Fruit fly (Drosophila melanogaster) whole organism, embryonic: Measurements from ENCODE around the gene mtTFB2.

Experiments used
- BtbVII ChIP-seq: fragments of 200-800 bp; sonication (Bioruptor generic); optimal IDR thresholded peaks from 3 replicates; lab custom pipeline; 2017; ENCODE audit warnings: missing biosample characterization, mild to moderate bottlenecking, missing genetic modification characterization
- CG10209 ChIP-seq: fragments of 200-800 bp; sonication (Bioruptor generic); optimal IDR thresholded peaks from 3 replicates; lab custom pipeline; 2017; ENCODE audit warnings: missing biosample characterization, mild to moderate bottlenecking, missing genetic modification characterization, missing genetic modification reagents
- CG10979 ChIP-seq: fragments of 200-800 bp; sonication (Bioruptor generic); optimal IDR thresholded peaks from 2 replicates; lab custom pipeline; 2018; ENCODE audit warnings: missing biosample characterization, mild to moderate bottlenecking, missing genetic modification characterization, moderate library complexity
- CG11456 ChIP-seq: fragments of 200-800 bp; sonication (Bioruptor generic); IDR thresholded peaks from 3 replicates; pipeline ENCODE4 v1.3.6; 2022; ENCODE audit warnings: missing biosample characterization, missing genetic modification characterization
- CG11504 ChIP-seq: fragments of 200-800 bp; sonication (Bioruptor generic); optimal IDR thresholded peaks from 3 replicates; lab custom pipeline; 2019; ENCODE audit warnings: missing biosample characterization, mild to moderate bottlenecking, missing genetic modification characterization, moderate library complexity
- CG12219 ChIP-seq: fragments of 200-800 bp; sonication (Bioruptor generic); optimal IDR thresholded peaks from 3 replicates; lab custom pipeline; 2018; ENCODE audit warnings: missing biosample characterization, mild to moderate bottlenecking, missing genetic modification characterization
- CG13296 ChIP-seq: fragments of 200-800 bp; sonication (Bioruptor generic); optimal IDR thresholded peaks from 3 replicates; lab custom pipeline; 2018; ENCODE audit warnings: missing biosample characterization, mild to moderate bottlenecking, missing genetic modification characterization
- CG13894 ChIP-seq: fragments of 200-800 bp; sonication (Bioruptor generic); optimal IDR thresholded peaks from 3 replicates; lab custom pipeline; 2018; ENCODE audit warnings: missing biosample characterization, mild to moderate bottlenecking, missing genetic modification characterization, moderate library complexity
- CG14441 ChIP-seq: fragments of 200-800 bp; sonication (Bioruptor generic); IDR thresholded peaks from 2 replicates; pipeline ENCODE4 v1.3.6; 2022; ENCODE audit warnings: missing biosample characterization, missing genetic modification characterization
- CG15514 ChIP-seq: fragments of 200-800 bp; sonication (Bioruptor generic); optimal IDR thresholded peaks from 3 replicates; lab custom pipeline; 2017; ENCODE audit warnings: missing biosample characterization, missing genetic modification characterization, mild to moderate bottlenecking, moderate library complexity, missing genetic modification reagents
- CG17328 ChIP-seq: fragments of 200-800 bp; sonication (Bioruptor generic); IDR thresholded peaks from 2 replicates; pipeline ENCODE4 v1.3.6; 2022; ENCODE audit warnings: missing biosample characterization, missing genetic modification characterization
- CG18619 ChIP-seq: fragments of 200-800 bp; sonication (Bioruptor generic); optimal IDR thresholded peaks from 3 replicates; lab custom pipeline; 2017; ENCODE audit warnings: missing biosample characterization, mild to moderate bottlenecking, missing genetic modification characterization
- CG32532 ChIP-seq: fragments of 200-800 bp; sonication (Bioruptor generic); IDR thresholded peaks from 2 replicates; pipeline ENCODE4 v1.3.6; 2022; ENCODE audit warnings: missing biosample characterization, missing genetic modification characterization
- CG34422 ChIP-seq: fragments of 200-800 bp; sonication (Bioruptor generic); IDR thresholded peaks from 3 replicates; pipeline ENCODE4 v1.3.6; 2022; ENCODE audit warnings: missing biosample characterization, missing genetic modification characterization
- CG4360 ChIP-seq: fragments of 200-800 bp; sonication (Bioruptor generic); IDR thresholded peaks from 2 replicates; pipeline ENCODE4 v1.3.6; 2022; ENCODE audit warnings: missing biosample characterization, missing genetic modification characterization
- CG4820 ChIP-seq: fragments of 200-800 bp; sonication (Bioruptor generic); optimal IDR thresholded peaks from 3 replicates; lab custom pipeline; 2016; ENCODE audit warnings: missing biosample characterization, missing genetic modification characterization
- CG6791 ChIP-seq: fragments of 200-800 bp; sonication (Bioruptor generic); IDR thresholded peaks from 3 replicates; pipeline ENCODE4 v1.3.6; 2022; ENCODE audit warnings: missing biosample characterization, missing genetic modification characterization; ENCODE audit not compliant: partially characterized antibody
- CG7357 ChIP-seq: fragments of 200-800 bp; sonication (Bioruptor generic); IDR thresholded peaks from 3 replicates; pipeline ENCODE4 v1.3.6; 2022; ENCODE audit warnings: missing biosample characterization, missing genetic modification characterization
- CG7372 ChIP-seq: fragments of 200-800 bp; sonication (Bioruptor generic); IDR thresholded peaks from 2 replicates; pipeline ENCODE4 v1.3.6; 2022; ENCODE audit warnings: missing biosample characterization, missing genetic modification characterization
- CG7786 ChIP-seq: fragments of 200-800 bp; sonication (Bioruptor generic); optimal IDR thresholded peaks from 2 replicates; lab custom pipeline; 2016; ENCODE audit warnings: missing biosample characterization, missing genetic modification characterization
- CG9215 ChIP-seq: fragments of 200-800 bp; sonication (Bioruptor generic); IDR thresholded peaks from 2 replicates; pipeline ENCODE4 v1.3.6; 2022; ENCODE audit warnings: missing biosample characterization, missing genetic modification characterization
- Dbx ChIP-seq: fragments of 200-800 bp; sonication (Bioruptor generic); IDR thresholded peaks from 3 replicates; pipeline ENCODE4 v1.3.6; 2022; ENCODE audit warnings: missing biosample characterization, missing genetic modification characterization
- ERR ChIP-seq: fragments of 200-800 bp; sonication (Bioruptor generic); optimal IDR thresholded peaks from 2 replicates; lab custom pipeline; 2016; ENCODE audit warnings: missing biosample characterization, missing genetic modification characterization
- Gug ChIP-seq: fragments of 200-800 bp; sonication (Bioruptor generic); IDR thresholded peaks from 4 replicates; pipeline ENCODE4 v1.3.6; 2022; ENCODE audit warnings: missing biosample characterization, missing genetic modification characterization
- HHEX ChIP-seq: fragments of 200-800 bp; sonication (Bioruptor generic); optimal IDR thresholded peaks from 3 replicates; lab custom pipeline; 2017; ENCODE audit warnings: missing biosample characterization, mild to moderate bottlenecking, missing genetic modification characterization, missing genetic modification reagents
- HLH54F ChIP-seq: fragments of 200-800 bp; sonication (Bioruptor generic); optimal IDR thresholded peaks from 3 replicates; lab custom pipeline; 2016; ENCODE audit warnings: missing biosample characterization, missing genetic modification characterization
- Hand ChIP-seq: fragments of 200-800 bp; sonication (Bioruptor generic); optimal IDR thresholded peaks from 2 replicates; lab custom pipeline; 2017; ENCODE audit warnings: mild to moderate bottlenecking, missing biosample characterization, missing genetic modification reagents, missing genetic modification characterization
- Hr51 ChIP-seq, 2 experiments: fragments of 200-800 bp; sonication (Bioruptor generic); optimal IDR thresholded peaks; 2 replicates in 1 of 2; 3 replicates in 1 of 2; lab custom pipeline; 2016 to 2018; ENCODE audit warnings: missing biosample characterization in 2 of 2, missing genetic modification characterization in 2 of 2, mild to moderate bottlenecking in 1 of 2, moderate library complexity in 1 of 2
- Lpt ChIP-seq: fragments of >200 bp; optimal IDR thresholded peaks from 2 replicates; lab custom pipeline; 2018; ENCODE audit warnings: missing biosample characterization, missing genetic modification characterization
- MBD-R2 ChIP-seq: fragments of 200-800 bp; sonication (Bioruptor generic); IDR thresholded peaks from 2 replicates; pipeline ENCODE4 v1.3.6; 2022; ENCODE audit warnings: missing biosample characterization, missing genetic modification characterization
- NK7.1 ChIP-seq: fragments of 200-800 bp; sonication (Bioruptor generic); optimal IDR thresholded peaks from 3 replicates; lab custom pipeline; 2016; ENCODE audit warnings: missing biosample characterization, missing genetic modification characterization
- Poxn ChIP-seq: fragments of 200-800 bp; sonication (Bioruptor generic); IDR thresholded peaks from 2 replicates; pipeline ENCODE4 v1.3.6; 2022; ENCODE audit warnings: missing biosample characterization, missing genetic modification characterization
- Sin3A ChIP-seq: fragments of >200 bp; optimal IDR thresholded peaks from 2 replicates; lab custom pipeline; 2018
- Usf ChIP-seq: fragments of 200-800 bp; sonication (Bioruptor generic); optimal IDR thresholded peaks from 2 replicates; lab custom pipeline; 2017; ENCODE audit warnings: missing genotype, missing biosample characterization, missing genetic modification characterization
- amos ChIP-seq: fragments of 200-800 bp; sonication (Bioruptor generic); IDR thresholded peaks from 2 replicates; pipeline ENCODE4 v1.3.6; 2022; ENCODE audit warnings: missing biosample characterization, missing genetic modification characterization; ENCODE audit not compliant: partially characterized antibody
- btn ChIP-seq: fragments of 200-800 bp; sonication (Bioruptor generic); optimal IDR thresholded peaks from 2 replicates; lab custom pipeline; 2016; ENCODE audit warnings: missing biosample characterization, missing genetic modification characterization
- crol ChIP-seq: fragments of 200-800 bp; sonication (Bioruptor generic); IDR thresholded peaks from 2 replicates; pipeline ENCODE4 v1.3.6; 2022; ENCODE audit warnings: missing biosample characterization, missing genetic modification characterization
- gem ChIP-seq: fragments of 200-800 bp; sonication (Bioruptor generic); optimal IDR thresholded peaks from 2 replicates; lab custom pipeline; 2019; ENCODE audit warnings: missing biosample characterization, mild to moderate bottlenecking, missing genetic modification characterization, moderate library complexity
- ham ChIP-seq: fragments of 200-800 bp; sonication (Bioruptor generic); IDR thresholded peaks from 2 replicates; pipeline ENCODE4 v1.3.6; 2022; ENCODE audit warnings: missing biosample characterization, missing genetic modification characterization
- jumu ChIP-seq: fragments of 200-800 bp; sonication (Bioruptor generic); optimal IDR thresholded peaks from 3 replicates; lab custom pipeline; 2016; ENCODE audit warnings: missing biosample characterization, missing genetic modification characterization
- lilli ChIP-seq: fragments of 200-800 bp; sonication (Bioruptor generic); optimal IDR thresholded peaks from 3 replicates; lab custom pipeline; 2016; ENCODE audit warnings: missing biosample characterization, missing genetic modification characterization
- pfk ChIP-seq: fragments of 200-800 bp; sonication (Bioruptor generic); optimal IDR thresholded peaks from 2 replicates; lab custom pipeline; 2018; ENCODE audit warnings: missing biosample characterization, mild to moderate bottlenecking, missing genetic modification characterization, moderate library complexity
- psq ChIP-seq: fragments of 200-800 bp; sonication (Bioruptor generic); optimal IDR thresholded peaks from 2 replicates; lab custom pipeline; 2017; ENCODE audit warnings: missing biosample characterization, missing genetic modification characterization
- repo ChIP-seq: fragments of 200-800 bp; sonication (Bioruptor generic); optimal IDR thresholded peaks from 2 replicates; lab custom pipeline; 2016; ENCODE audit warnings: missing biosample characterization, missing genetic modification characterization
- schlank ChIP-seq: fragments of 200-800 bp; sonication (Bioruptor generic); optimal IDR thresholded peaks from 2 replicates; lab custom pipeline; 2018; ENCODE audit warnings: missing biosample characterization, mild to moderate bottlenecking, missing genetic modification characterization
- sens ChIP-seq: fragments of 200-800 bp; sonication (Bioruptor generic); peaks from one replicate; lab custom pipeline; 2016; ENCODE audit warnings: missing biosample characterization, missing genetic modification characterization
- stwl ChIP-seq: fragments of 200-800 bp; sonication (Bioruptor generic); optimal IDR thresholded peaks from 3 replicates; lab custom pipeline; 2018; ENCODE audit warnings: missing biosample characterization, mild to moderate bottlenecking, missing genetic modification characterization, moderate library complexity
- tgo ChIP-seq: fragments of 200-800 bp; sonication (Bioruptor generic); IDR thresholded peaks from 3 replicates; pipeline ENCODE4 v1.3.6; 2022; ENCODE audit warnings: missing biosample characterization, missing genetic modification characterization
- tll ChIP-seq, 2 experiments: fragments of 200-800 bp in 1 of 2; fragments of >200 bp in 1 of 2; sonication (Bioruptor generic) in 1 of 2; optimal IDR thresholded peaks; 2 replicates each; lab custom pipeline; 2017 to 2019; ENCODE audit warnings: missing biosample characterization in 2 of 2, missing genetic modification characterization in 2 of 2, mild to moderate bottlenecking in 1 of 2, moderate library complexity in 1 of 2
- vvl ChIP-seq: fragments of 200-800 bp; sonication (Bioruptor generic); IDR thresholded peaks from 2 replicates; pipeline ENCODE4 v1.3.6; 2022; ENCODE audit warnings: missing biosample characterization, missing genetic modification characterization
- zf30C ChIP-seq: fragments of 200-800 bp; sonication (Bioruptor generic); optimal IDR thresholded peaks from 3 replicates; lab custom pipeline; 2018; ENCODE audit warnings: missing biosample characterization, mild to moderate bottlenecking, missing genetic modification characterization
- zfh2 ChIP-seq: fragments of 200-800 bp; sonication (Bioruptor generic); optimal IDR thresholded peaks from 2 replicates; lab custom pipeline; 2016; ENCODE audit warnings: missing biosample characterization, missing genetic modification characterization

mtTFB2 gene

dm6 chr3R:10084914-10085313, 39.5 kb downstream of the mtTFB2 start (continued):
- no peak for TF ChIP-seq amos (GFP tag; lab: Robert Waterston, UW)
- TF ChIP-seq zfh2 (GFP tag; lab: Kevin White, UChicago) = peak; percentile 83
- peak; percentile 54 for TF ChIP-seq Hand
- TF ChIP-seq HLH54F (GFP tag; lab: Kevin White, UChicago) = peak; percentile 74
- TF ChIP-seq vvl (GFP tag; lab: Robert Waterston, UW) = peak; percentile 62
- TF ChIP-seq gem (tag; lab: Kevin White, UChicago) = peak; percentile 59
- peak; percentile 57; the same call in 1 of the 3 replicates for TF ChIP-seq CG11456
- peak; percentile 7 for TF ChIP-seq CG13296 (GFP tag; lab: Kevin White, UChicago)
- TF ChIP-seq tgo (GFP tag; lab: Robert Waterston, UW) = peak; percentile 41; the same call in 1 of the 3 replicates
- TF ChIP-seq CG12219 (GFP tag; lab: Kevin White, UChicago) = no peak
- TF ChIP-seq CG10979 (tag; lab: Kevin White, UChicago) = no peak
- no peak for TF ChIP-seq zf30C (GFP tag; lab: Kevin White, UChicago)
- TF ChIP-seq CG9215 = peak; percentile 67
- TF ChIP-seq CG6791 (GFP tag; lab: Robert Waterston, UW) = no peak
- TF ChIP-seq CG13894 (tag; lab: Kevin White, UChicago) = peak; percentile 20
- no peak for TF ChIP-seq Poxn (GFP tag; lab: Robert Waterston, UW)
- TF ChIP-seq CG4360 = no peak
- peak; percentile 65 for TF ChIP-seq BtbVII (GFP tag; lab: Kevin White, UChicago)
- peak; percentile 57 for TF ChIP-seq CG15514 (GFP tag; lab: Kevin White, UChicago)
- no peak for TF ChIP-seq stwl (tag; lab: Kevin White, UChicago)
- TF ChIP-seq ERR (GFP tag; lab: Kevin White, UChicago) = peak; percentile 5
- peak; percentile 46; the same call in 2 of the 4 replicates for TF ChIP-seq Gug (GFP tag; lab: Robert Waterston, UW)
- peak; percentile 82 for TF ChIP-seq CG32532 (GFP tag; lab: Robert Waterston, UW)
- no peak for TF ChIP-seq CG4820
- TF ChIP-seq Dbx (GFP tag; lab: Robert Waterston, UW) = peak; percentile 81
- no peak for TF ChIP-seq NK7.1 (GFP tag; lab: Kevin White, UChicago)
- no peak for TF ChIP-seq Lpt (GFP tag; lab: Kevin White, UChicago)
- TF ChIP-seq Usf (GFP tag; lab: Kevin White, UChicago) = peak; percentile 50
- peak; percentile 47 for TF ChIP-seq HHEX
- peak; percentile 79 for TF ChIP-seq lilli (GFP tag; lab: Kevin White, UChicago)
- TF ChIP-seq CG11504 = peak; percentile 42
- TF ChIP-seq schlank (tag; lab: Kevin White, UChicago) = peak; percentile 68
- no peak for TF ChIP-seq CG7372 (GFP tag; lab: Robert Waterston, UW)
- TF ChIP-seq tll (GFP tag; optimal IDR thresholded peaks at IDR 0.05; lab: Kevin White, UChicago) = no peak
- no peak for TF ChIP-seq CG7357
- 0 out of 3 replicates have a peak, but pooled peaks have one; percentile 39 for TF ChIP-seq CG34422
- TF ChIP-seq CG18619 (GFP tag; lab: Kevin White, UChicago) = peak; percentile 56
- TF ChIP-seq CG10209 (GFP tag; lab: Kevin White, UChicago) = peak; percentile 14
- TF ChIP-seq pfk (GFP tag; lab: Kevin White, UChicago) = no peak
- peak; percentile 74 for TF ChIP-seq sens
- TF ChIP-seq MBD-R2 = peak; percentile 38; the same call in 1 of the 2 replicates
- no peak for TF ChIP-seq CG17328 (GFP tag; lab: Robert Waterston, UW)
- no peak for TF ChIP-seq btn
- TF ChIP-seq ham (GFP tag; lab: Robert Waterston, UW) = no peak
- TF ChIP-seq Sin3A = no peak
- no peak for TF ChIP-seq jumu
- TF ChIP-seq crol (GFP tag; lab: Robert Waterston, UW) = no peak
- TF ChIP-seq CG7786 (GFP tag; lab: Kevin White, UChicago) = peak; percentile 71
- TF ChIP-seq repo = no peak
- no peak for TF ChIP-seq psq
- peak; percentile 62; the same call in 1 of the 2 replicates for TF ChIP-seq CG14441 (GFP tag; lab: Robert Waterston, UW)
- peak; percentile 34 to 37 for TF ChIP-seq Hr51 (GFP tag; optimal IDR thresholded peaks at IDR 0.05; lab: Kevin White, UChicago)
